Worm (Caenorhabditis elegans) whole organism, L2 larva: Measurements from ENCODE around the gene T05A7.1.

Experiments
- F13H6.1 ChIP-seq: sonication (generic microtip); optimal IDR thresholded peaks from 2 replicates; lab custom pipeline; 2016; ENCODE audit warnings: missing genetic modification characterization, missing compliant biosample characterization
- R02D3.7 ChIP-seq: fragments of 150-350 bp; optimal IDR thresholded peaks from 2 replicates; lab custom pipeline; 2014; ENCODE audit warnings: missing biosample characterization, missing genetic modification characterization
- ZK546.5 ChIP-seq: sonication (generic microtip); optimal IDR thresholded peaks from 2 replicates; lab custom pipeline; 2017; ENCODE audit warnings: missing biosample characterization, missing genetic modification characterization
- alr-1 ChIP-seq: fragments of 150-350 bp; optimal IDR thresholded peaks from 2 replicates; lab custom pipeline; 2014; ENCODE audit warnings: missing biosample characterization, missing genetic modification characterization
- ama-1 ChIP-seq: fragments of 150-350 bp; optimal IDR thresholded peaks from 2 replicates; lab custom pipeline; 2018; ENCODE audit warnings: inconsistent platforms
- blmp-1 ChIP-seq: sonication (generic microtip); optimal IDR thresholded peaks from 2 replicates; lab custom pipeline; 2017; ENCODE audit warnings: missing genetic modification characterization, mild to moderate bottlenecking, missing compliant biosample characterization, antibody characterized with exemption, moderate library complexity; ENCODE audit not compliant: insufficient read depth
- ceh-16 ChIP-seq: fragments of 150-350 bp; optimal IDR thresholded peaks from 2 replicates; lab custom pipeline; 2014; ENCODE audit warnings: missing biosample characterization, missing genetic modification characterization
- crh-2 ChIP-seq: sonication (generic microtip); optimal IDR thresholded peaks from 2 replicates; lab custom pipeline; 2017; ENCODE audit warnings: missing biosample characterization, missing genetic modification characterization
- dmd-4 ChIP-seq: sonication (generic microtip); optimal IDR thresholded peaks from 2 replicates; lab custom pipeline; 2017; ENCODE audit warnings: missing biosample characterization, missing genetic modification characterization
- egl-27 ChIP-seq: sonication (generic microtip); optimal IDR thresholded peaks from 3 replicates; lab custom pipeline; 2017; ENCODE audit warnings: missing biosample characterization, missing genetic modification reagents, missing genetic modification characterization
- elt-1 ChIP-seq: fragments of 150-350 bp; optimal IDR thresholded peaks from 2 replicates; lab custom pipeline; 2014; ENCODE audit warnings: missing biosample characterization, missing genetic modification characterization
- elt-3 ChIP-seq: sonication (generic microtip); optimal IDR thresholded peaks from 2 replicates; lab custom pipeline; 2017; ENCODE audit warnings: missing biosample characterization, missing genetic modification characterization
- fos-1 ChIP-seq: fragments of 150-350 bp; optimal IDR thresholded peaks from 2 replicates; lab custom pipeline; 2014; ENCODE audit warnings: missing biosample characterization, missing genetic modification characterization
- gmeb-1 ChIP-seq: fragments of 150-350 bp; optimal IDR thresholded peaks from 2 replicates; lab custom pipeline; 2014; ENCODE audit warnings: missing biosample characterization, missing genetic modification characterization
- lin-11 ChIP-seq: fragments of 150-350 bp; sonication (generic microtip); optimal IDR thresholded peaks from 2 replicates; lab custom pipeline; 2014; ENCODE audit warnings: missing biosample characterization, missing genetic modification characterization, inconsistent platforms, mixed read lengths
- lin-13 ChIP-seq: fragments of 150-350 bp; optimal IDR thresholded peaks from 2 replicates; lab custom pipeline; 2014; ENCODE audit warnings: missing biosample characterization, missing genetic modification reagents, missing genetic modification characterization
- lin-39 ChIP-seq: fragments of 150-350 bp; optimal IDR thresholded peaks from 2 replicates; lab custom pipeline; 2014; ENCODE audit warnings: missing biosample characterization, missing genetic modification reagents, missing genetic modification characterization
- lsy-2 ChIP-seq, 2 experiments: fragments of 150-350 bp in 1 of 2; sonication (generic microtip) in 1 of 2; optimal IDR thresholded peaks; 2 replicates each; lab custom pipeline; 2014 to 2017; ENCODE audit warnings: missing biosample characterization in 2 of 2, missing genetic modification characterization in 2 of 2
- mab-5 ChIP-seq: fragments of 150-350 bp; optimal IDR thresholded peaks from 2 replicates; lab custom pipeline; 2014; ENCODE audit warnings: missing biosample characterization, missing genetic modification characterization
- nhr-10 ChIP-seq: sonication (generic microtip); optimal IDR thresholded peaks from 2 replicates; lab custom pipeline; 2017; ENCODE audit warnings: missing biosample characterization, missing genetic modification characterization
- nhr-11 ChIP-seq: fragments of 150-350 bp; optimal IDR thresholded peaks from 2 replicates; lab custom pipeline; 2014; ENCODE audit warnings: missing biosample characterization, missing genetic modification characterization
- nhr-12 ChIP-seq: fragments of 150-350 bp; optimal IDR thresholded peaks from 2 replicates; lab custom pipeline; 2014; ENCODE audit warnings: missing biosample characterization, missing genetic modification characterization
- nhr-129 ChIP-seq: fragments of 150-350 bp; optimal IDR thresholded peaks from 2 replicates; lab custom pipeline; 2014; ENCODE audit warnings: missing biosample characterization, missing genetic modification characterization
- nhr-23 ChIP-seq: fragments of 150-350 bp; optimal IDR thresholded peaks from 2 replicates; lab custom pipeline; 2014; ENCODE audit warnings: missing biosample characterization, missing genetic modification reagents, missing genetic modification characterization
- nhr-237 ChIP-seq: fragments of 150-350 bp; optimal IDR thresholded peaks from 2 replicates; lab custom pipeline; 2014; ENCODE audit warnings: missing biosample characterization, missing genetic modification characterization
- nhr-25 ChIP-seq: fragments of 150-350 bp; sonication (generic microtip); optimal IDR thresholded peaks from 3 replicates; lab custom pipeline; 2014; ENCODE audit warnings: missing biosample characterization, missing genetic modification characterization
- nhr-6 ChIP-seq: fragments of 150-350 bp; optimal IDR thresholded peaks from 2 replicates; lab custom pipeline; 2014; ENCODE audit warnings: missing biosample characterization, missing genetic modification characterization
- nhr-77 ChIP-seq: fragments of 150-350 bp; optimal IDR thresholded peaks from 2 replicates; lab custom pipeline; 2014; ENCODE audit warnings: missing biosample characterization, missing genetic modification characterization
- sma-3 ChIP-seq: sonication (generic microtip); optimal IDR thresholded peaks from 2 replicates; lab custom pipeline; 2016; ENCODE audit warnings: missing genetic modification reagents, missing genetic modification characterization, missing compliant biosample characterization
- sma-9 ChIP-seq, 2 experiments: fragments of 150-350 bp in 1 of 2; sonication (generic microtip) in 1 of 2; optimal IDR thresholded peaks; 2 replicates each; lab custom pipeline; 2014 to 2016; ENCODE audit warnings: missing genetic modification characterization in 2 of 2, mild to moderate bottlenecking in 1 of 2, missing biosample characterization in 1 of 2, missing compliant biosample characterization in 1 of 2, missing genetic modification reagents in 1 of 2, moderate library complexity in 1 of 2
- snpc-4 ChIP-seq: fragments of 150-350 bp; optimal IDR thresholded peaks from 2 replicates; lab custom pipeline; 2014; ENCODE audit warnings: missing biosample characterization, missing genetic modification characterization
- unc-39 ChIP-seq: fragments of 150-350 bp; optimal IDR thresholded peaks from 2 replicates; lab custom pipeline; 2014; ENCODE audit warnings: missing biosample characterization, missing genetic modification characterization
- unc-55 ChIP-seq: fragments of 150-350 bp; sonication (generic microtip); optimal IDR thresholded peaks from 3 replicates; lab custom pipeline; 2014; ENCODE audit warnings: missing biosample characterization, missing genetic modification reagents, missing genetic modification characterization
- ztf-4 ChIP-seq: fragments of 150-350 bp; optimal IDR thresholded peaks from 2 replicates; lab custom pipeline; 2014; ENCODE audit warnings: missing biosample characterization, missing genetic modification characterization

Gene T05A7.1

DNA sequence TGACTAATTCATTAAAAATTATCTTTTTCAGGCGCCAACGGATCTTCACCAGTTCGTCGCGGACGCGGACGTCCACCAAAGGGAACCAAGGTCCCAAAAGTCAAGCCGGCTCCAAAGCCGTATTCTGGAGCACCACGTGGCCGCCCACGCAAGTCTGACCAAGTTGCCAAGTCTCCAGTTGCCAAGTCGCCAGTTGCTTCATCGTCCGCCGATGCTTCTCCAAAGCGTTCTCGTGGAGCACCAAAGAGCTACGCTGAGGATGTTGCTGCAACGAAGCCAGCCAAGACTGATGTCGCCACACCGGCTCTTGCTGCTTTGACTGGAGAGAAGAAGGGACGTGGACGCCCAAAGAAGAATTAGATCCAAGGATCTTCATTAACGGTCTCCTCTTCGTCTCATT, 4.8 kb upstream of the T05A7.1 start:
- TF ChIP-seq elt-3 (tag; lab: Kevin White, UChicago) (no peak), snpc-4 (tag; lab: Kevin White, UChicago) (no peak), ceh-16 (no peak), sma-9 (GFP tag; optimal IDR thresholded peaks at IDR 0.05; lab: Kevin White, UChicago) (no peak), sma-9 (tag; optimal IDR thresholded peaks at IDR 0.05; lab: Kevin White, UChicago) (no peak), sma-3 (no peak), ama-1 (lab: Kevin White, UChicago) (no peak), nhr-10 (tag; lab: Kevin White, UChicago) (no peak), blmp-1 (tag; lab: Kevin White, UChicago) (no peak), nhr-129 (tag; lab: Kevin White, UChicago) (no peak), unc-39 (no peak), ztf-4 (tag; lab: Kevin White, UChicago) (no peak), nhr-23 (no peak)

DNA sequence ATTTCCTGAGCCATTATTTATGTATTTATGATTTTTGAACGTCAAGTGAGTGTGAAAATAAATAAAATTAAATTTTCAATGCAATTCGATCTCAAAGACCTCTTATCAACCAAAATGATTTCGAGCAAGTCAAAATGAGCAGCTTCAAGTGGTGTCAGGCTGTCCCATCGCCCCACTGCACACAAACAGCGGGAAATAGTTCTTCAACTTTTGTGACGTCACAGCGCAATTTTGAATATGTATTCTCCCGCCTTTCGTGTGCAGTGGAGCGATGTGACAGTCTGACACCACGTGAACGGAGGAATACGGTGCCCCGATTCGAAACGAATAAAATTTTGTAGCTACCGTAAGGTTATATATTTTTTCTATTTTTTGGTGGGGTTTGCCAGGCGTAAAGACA, 4.3 kb upstream of the T05A7.1 start:
- TF ChIP-seq dmd-4 (tag; lab: Kevin White, UChicago): no peak
- TF ChIP-seq nhr-25 (tag; lab: Kevin White, UChicago): no peak
- TF ChIP-seq lin-13 (GFP tag; lab: Kevin White, UChicago): no peak
- TF ChIP-seq elt-3 (tag; lab: Kevin White, UChicago): no peak
- TF ChIP-seq nhr-11 (tag; lab: Kevin White, UChicago): no peak
- no peak for TF ChIP-seq alr-1 (tag; lab: Kevin White, UChicago)
- TF ChIP-seq unc-39: no peak
- TF ChIP-seq nhr-12: no peak
- TF ChIP-seq gmeb-1 (tag; lab: Kevin White, UChicago): no peak
- no peak for TF ChIP-seq F13H6.1
- no peak for TF ChIP-seq sma-3
- no peak for TF ChIP-seq lin-11 (tag; lab: Kevin White, UChicago)
- no peak for TF ChIP-seq snpc-4 (tag; lab: Kevin White, UChicago)
- no peak for TF ChIP-seq R02D3.7 (tag; lab: Kevin White, UChicago)
- TF ChIP-seq ceh-16: no peak
- no peak for TF ChIP-seq ZK546.5 (tag; lab: Kevin White, UChicago)
- no peak for TF ChIP-seq nhr-10 (tag; lab: Kevin White, UChicago)

DNA sequence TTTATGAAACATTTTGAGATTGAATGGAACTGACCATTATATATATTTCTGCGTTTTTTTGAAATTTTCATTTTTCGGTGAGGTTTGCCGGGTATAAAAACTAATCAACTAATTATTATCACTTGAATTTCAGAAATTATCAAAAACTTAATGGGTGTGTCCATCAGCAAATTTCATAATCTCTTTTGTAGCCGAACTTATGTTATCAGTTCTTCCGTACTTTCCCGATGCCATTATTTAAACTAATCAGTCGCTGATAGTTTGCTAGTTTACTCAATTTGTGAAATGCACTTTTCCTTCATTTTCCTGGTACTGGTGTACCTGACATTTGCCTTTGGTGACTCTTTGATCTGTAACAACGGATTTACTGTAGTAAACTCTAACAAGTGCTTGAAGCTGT, 3.8 kb upstream of the T05A7.1 start:
- TF ChIP-seq fos-1 (tag; lab: Kevin White, UChicago): peak; percentile 96
- TF ChIP-seq sma-9 (GFP tag; optimal IDR thresholded peaks at IDR 0.05; lab: Kevin White, UChicago): peak; percentile 77
- TF ChIP-seq sma-9 (tag; optimal IDR thresholded peaks at IDR 0.05; lab: Kevin White, UChicago): no peak
- no peak for TF ChIP-seq elt-3 (tag; lab: Kevin White, UChicago)

DNA sequence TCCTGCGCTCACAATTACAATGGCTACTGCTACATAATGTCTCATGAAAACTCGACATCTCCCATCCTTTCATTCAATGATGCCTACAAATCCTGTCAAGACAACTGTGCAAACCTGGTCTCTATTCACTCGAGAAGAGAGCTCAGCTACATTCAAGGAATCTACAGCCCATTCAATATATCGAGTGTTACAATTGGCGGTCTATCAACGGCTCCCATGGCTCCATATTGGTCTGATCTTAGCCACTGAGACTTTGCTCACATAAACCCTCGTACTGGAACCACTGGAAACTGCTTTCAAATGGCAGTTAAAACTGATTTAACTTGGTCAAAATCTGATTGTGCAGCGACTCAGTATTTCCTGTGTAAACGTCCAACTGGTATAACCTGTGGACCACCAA, 2.5 kb upstream of the T05A7.1 start, which contains the start of gene T05A7.3:
TSS of gene T05A7.3 (plus strand) at position 301 of the 400 bp plus-strand sequence.
- no peak for TF ChIP-seq nhr-6 (tag; lab: Kevin White, UChicago)
- no peak for TF ChIP-seq lin-13 (GFP tag; lab: Kevin White, UChicago)
- TF ChIP-seq egl-27 (tag; lab: Kevin White, UChicago): no peak
- no peak for TF ChIP-seq ama-1 (lab: Kevin White, UChicago)

DNA sequence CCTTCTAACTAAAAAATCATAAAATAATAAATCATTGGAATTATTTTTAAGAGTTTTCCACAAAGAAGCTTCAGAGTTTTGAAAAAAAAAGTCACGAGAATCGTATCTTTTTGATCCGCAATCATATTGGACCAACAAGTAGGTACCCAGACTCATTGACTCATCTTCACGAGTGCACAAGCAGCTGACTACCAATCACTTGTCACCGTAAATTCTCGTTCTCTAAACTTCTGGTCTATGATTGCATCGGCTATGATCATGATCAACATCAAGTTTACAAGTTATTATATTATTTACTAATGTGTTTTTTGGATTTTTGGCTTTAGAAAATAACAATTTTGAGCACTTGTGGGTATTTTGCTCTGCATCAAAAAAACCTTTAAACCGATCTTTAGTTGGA, 1.8 kb upstream of the T05A7.1 start:
- TF ChIP-seq nhr-129 (tag; lab: Kevin White, UChicago) (peak; percentile 39), nhr-237 (tag; lab: Kevin White, UChicago) (no peak)
- TF ChIP-seq, all 48 proteins: peak for 1

DNA sequence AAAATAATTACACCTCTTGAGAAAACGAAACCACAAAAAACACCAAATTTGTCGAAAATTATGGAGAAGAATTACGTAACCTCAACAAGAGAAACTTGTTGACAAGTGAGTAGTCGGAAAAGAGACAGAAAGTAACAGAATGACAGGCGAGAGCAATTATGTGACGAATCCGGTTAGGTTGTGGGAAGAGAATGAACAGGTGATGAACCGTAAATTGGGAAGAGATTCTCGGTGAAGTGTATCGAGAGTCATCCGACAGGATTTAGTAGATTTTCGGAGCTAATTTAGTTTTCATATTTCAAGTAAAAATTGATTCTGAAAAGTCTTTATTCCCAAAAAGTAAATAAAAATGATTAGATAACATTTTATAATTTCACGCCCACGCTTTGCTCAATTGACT, 3.4 kb downstream of the T05A7.1 start, which contains the start of gene T05A7.7:
TSS of gene T05A7.7 (minus strand) at position 101 of the 400 bp plus-strand sequence.
- TF ChIP-seq nhr-77 (tag; lab: Kevin White, UChicago) (no peak), mab-5 (tag; lab: Kevin White, UChicago) (no peak), ama-1 (lab: Kevin White, UChicago) (no peak), ceh-16 (no peak), unc-55 (GFP tag; lab: Kevin White, UChicago) (no peak), F13H6.1 (no peak), elt-3 (tag; lab: Kevin White, UChicago) (no peak), lsy-2 (tag; optimal IDR thresholded peaks at IDR 0.05; lab: Kevin White, UChicago) (no peak), lin-39 (tag; lab: Kevin White, UChicago) (no peak), crh-2 (tag; lab: Kevin White, UChicago) (no peak), elt-1 (tag; lab: Kevin White, UChicago) (no peak), fos-1 (tag; lab: Kevin White, UChicago) (no peak), gmeb-1 (tag; lab: Kevin White, UChicago) (no peak)
